Worm (Caenorhabditis elegans) whole organism, L3 larva: Measurements from ENCODE around the gene inx-10.

Experiments used
- R02D3.7 ChIP-seq: fragments of 150-350 bp; optimal IDR thresholded peaks from 2 replicates; lab custom pipeline; 2014; ENCODE audit warnings: missing biosample characterization, missing genetic modification characterization
- ZK546.5 ChIP-seq: sonication (generic microtip); optimal IDR thresholded peaks from 2 replicates; lab custom pipeline; 2017; ENCODE audit warnings: missing biosample characterization, missing genetic modification characterization
- ama-1 ChIP-seq: fragments of 150-350 bp; optimal IDR thresholded peaks from 2 replicates; lab custom pipeline; 2018
- ceh-16 ChIP-seq: sonication (generic microtip); optimal IDR thresholded peaks from 2 replicates; lab custom pipeline; 2017; ENCODE audit warnings: missing biosample characterization, missing genetic modification characterization
- ceh-28 ChIP-seq: fragments of 150-350 bp; optimal IDR thresholded peaks from 2 replicates; lab custom pipeline; 2014; ENCODE audit warnings: missing biosample characterization, missing genetic modification reagents, missing genetic modification characterization
- ceh-82 ChIP-seq: fragments of 150-350 bp; optimal IDR thresholded peaks from 2 replicates; lab custom pipeline; 2014; ENCODE audit warnings: missing biosample characterization, missing genetic modification characterization
- ceh-9 ChIP-seq: sonication (generic microtip); optimal IDR thresholded peaks from 2 replicates; lab custom pipeline; 2018; ENCODE audit warnings: missing biosample characterization, missing genetic modification characterization
- daf-12 ChIP-seq: fragments of 150-350 bp; optimal IDR thresholded peaks from 2 replicates; lab custom pipeline; 2014; ENCODE audit warnings: missing biosample characterization, missing genetic modification reagents, missing genetic modification characterization
- egl-27 ChIP-seq: sonication (generic microtip); optimal IDR thresholded peaks from 4 replicates; lab custom pipeline; 2017; ENCODE audit warnings: missing biosample characterization, missing genetic modification reagents, missing genetic modification characterization
- egl-5 ChIP-seq: fragments of 150-350 bp; optimal IDR thresholded peaks from 2 replicates; lab custom pipeline; 2017; ENCODE audit warnings: missing biosample characterization, missing genetic modification reagents, missing genetic modification characterization, inconsistent platforms
- eor-1 ChIP-seq, 2 experiments: fragments of 150-350 bp; optimal IDR thresholded peaks; 2 replicates each; lab custom pipeline; 2014 to 2018; ENCODE audit warnings: missing biosample characterization in 2 of 2, missing genetic modification characterization in 2 of 2
- fkh-10 ChIP-seq: sonication (generic microtip); optimal IDR thresholded peaks from 2 replicates; lab custom pipeline; 2017; ENCODE audit warnings: missing biosample characterization, missing genetic modification reagents, missing genetic modification characterization
- fkh-2 ChIP-seq: fragments of 150-350 bp; optimal IDR thresholded peaks from 2 replicates; lab custom pipeline; 2014; ENCODE audit warnings: missing biosample characterization, missing genetic modification reagents, missing genetic modification characterization
- fos-1 ChIP-seq: fragments of 150-350 bp; optimal IDR thresholded peaks from 2 replicates; lab custom pipeline; 2014; ENCODE audit warnings: missing biosample characterization, missing genetic modification characterization
- hmg-11 ChIP-seq: sonication (generic microtip); optimal IDR thresholded peaks from 2 replicates; lab custom pipeline; 2016; ENCODE audit warnings: missing genetic modification characterization, missing compliant biosample characterization
- jun-1 ChIP-seq: fragments of 150-350 bp; optimal IDR thresholded peaks from 2 replicates; lab custom pipeline; 2014; ENCODE audit warnings: missing biosample characterization, missing genetic modification reagents, missing genetic modification characterization
- lin-15B ChIP-seq: fragments of 150-350 bp; optimal IDR thresholded peaks from 2 replicates; lab custom pipeline; 2014; ENCODE audit warnings: missing biosample characterization, missing genetic modification characterization
- lin-39 ChIP-seq: fragments of 150-350 bp; optimal IDR thresholded peaks from 2 replicates; lab custom pipeline; 2018; ENCODE audit warnings: missing biosample characterization, missing genetic modification reagents, missing genetic modification characterization
- lsy-12 ChIP-seq: sonication (generic microtip); optimal IDR thresholded peaks from 2 replicates; lab custom pipeline; 2016; ENCODE audit warnings: mild to moderate bottlenecking, missing genetic modification characterization, missing compliant biosample characterization
- mml-1 ChIP-seq: fragments of 150-350 bp; sonication (generic microtip); optimal IDR thresholded peaks from 3 replicates; lab custom pipeline; 2014; ENCODE audit warnings: missing biosample characterization, missing genetic modification characterization
- nfya-1 ChIP-seq: sonication (generic microtip); optimal IDR thresholded peaks from 2 replicates; lab custom pipeline; 2017; ENCODE audit warnings: missing genetic modification characterization, mild to moderate bottlenecking, missing compliant biosample characterization, antibody characterized with exemption, moderate library complexity; ENCODE audit not compliant: insufficient read depth
- nhr-11 ChIP-seq: fragments of 150-350 bp; optimal IDR thresholded peaks from 2 replicates; lab custom pipeline; 2014; ENCODE audit warnings: missing biosample characterization, missing genetic modification characterization
- nhr-23 ChIP-seq: fragments of 150-350 bp; optimal IDR thresholded peaks from 2 replicates; lab custom pipeline; 2014; ENCODE audit warnings: missing biosample characterization, missing genetic modification reagents, missing genetic modification characterization
- nhr-237 ChIP-seq: fragments of 150-350 bp; optimal IDR thresholded peaks from 2 replicates; lab custom pipeline; 2014; ENCODE audit warnings: missing biosample characterization, missing genetic modification characterization
- nhr-25 ChIP-seq: sonication (generic microtip); optimal IDR thresholded peaks from 2 replicates; lab custom pipeline; 2017; ENCODE audit warnings: missing biosample characterization, missing genetic modification characterization
- nhr-28 ChIP-seq: fragments of 150-350 bp; optimal IDR thresholded peaks from 2 replicates; lab custom pipeline; 2014; ENCODE audit warnings: missing biosample characterization, missing genetic modification characterization
- nhr-67 ChIP-seq: fragments of 150-350 bp; optimal IDR thresholded peaks from 2 replicates; lab custom pipeline; 2014; ENCODE audit warnings: missing biosample characterization, missing genetic modification characterization
- nhr-76 ChIP-seq: fragments of 150-350 bp; sonication (generic microtip); optimal IDR thresholded peaks from 5 replicates; lab custom pipeline; 2014; ENCODE audit warnings: missing biosample characterization, missing genetic modification characterization
- nhr-77 ChIP-seq: fragments of 150-350 bp; optimal IDR thresholded peaks from 2 replicates; lab custom pipeline; 2014; ENCODE audit warnings: missing biosample characterization, missing genetic modification characterization
- pha-4 ChIP-seq: fragments of 150-350 bp; optimal IDR thresholded peaks from 2 replicates; lab custom pipeline; 2014; ENCODE audit warnings: missing biosample characterization, missing genetic modification reagents, missing genetic modification characterization
- pqm-1 ChIP-seq: fragments of 150-350 bp; optimal IDR thresholded peaks from 2 replicates; lab custom pipeline; 2017; ENCODE audit warnings: missing biosample characterization, missing genetic modification characterization, inconsistent platforms
- sea-2 ChIP-seq: fragments of 150-350 bp; sonication (generic microtip); optimal IDR thresholded peaks from 4 replicates; lab custom pipeline; 2014; ENCODE audit warnings: missing biosample characterization, missing genetic modification reagents, missing genetic modification characterization
- snpc-4 ChIP-seq: fragments of 150-350 bp; optimal IDR thresholded peaks from 2 replicates; lab custom pipeline; 2014; ENCODE audit warnings: missing biosample characterization, missing genetic modification characterization
- tbx-2 ChIP-seq: sonication (generic microtip); optimal IDR thresholded peaks from 2 replicates; lab custom pipeline; 2016; ENCODE audit warnings: mild to moderate bottlenecking, missing genetic modification characterization, missing compliant biosample characterization
- unc-39 ChIP-seq: sonication (generic microtip); optimal IDR thresholded peaks from 4 replicates; lab custom pipeline; 2017; ENCODE audit warnings: missing biosample characterization, missing genetic modification characterization
- unc-62 ChIP-seq: fragments of 150-350 bp; sonication (generic microtip); optimal IDR thresholded peaks from 4 replicates; lab custom pipeline; 2014; ENCODE audit warnings: missing biosample characterization, missing genetic modification reagents, missing genetic modification characterization
- zag-1 ChIP-seq: fragments of 150-350 bp; optimal IDR thresholded peaks from 2 replicates; lab custom pipeline; 2014; ENCODE audit warnings: missing biosample characterization, missing genetic modification characterization
- ztf-11 ChIP-seq: fragments of 150-350 bp; optimal IDR thresholded peaks from 2 replicates; lab custom pipeline; 2014; ENCODE audit warnings: missing biosample characterization, missing genetic modification characterization
- ztf-4 ChIP-seq: fragments of 150-350 bp; optimal IDR thresholded peaks from 2 replicates; lab custom pipeline; 2014; ENCODE audit warnings: missing biosample characterization, missing genetic modification characterization

The inx-10 gene

ce11 chrV:9225675-9226144 lies 18.4 kb upstream of the inx-10 start, which contains the start of gene F07C3.2:
Gene F07C3.2 (plus strand): TSS chrV:9226094.
- no peak for TF ChIP-seq unc-62
- TF ChIP-seq snpc-4 (tag; lab: Kevin White, UChicago), result no peak
- peak; percentile 26 for TF ChIP-seq hmg-11 (tag; lab: Kevin White, UChicago)
- TF ChIP-seq lin-39 (tag; lab: Kevin White, UChicago), result peak; percentile 62
- no peak for TF ChIP-seq R02D3.7 (tag; lab: Kevin White, UChicago)
- TF ChIP-seq fkh-10 (GFP tag; lab: Kevin White, UChicago), result peak; percentile 13
- TF ChIP-seq ceh-82 (tag; lab: Kevin White, UChicago), result no peak
- peak; percentile 41 for TF ChIP-seq nfya-1 (tag; lab: Kevin White, UChicago)

ce11 chrV:9224981-9225380 lies 17.7 kb upstream of the inx-10 start:
- TF ChIP-seq nhr-25 (tag; lab: Kevin White, UChicago) (peak; percentile 38), egl-5 (tag; lab: Kevin White, UChicago) (no peak), lin-15B (tag; lab: Kevin White, UChicago) (no peak), zag-1 (tag; lab: Kevin White, UChicago) (no peak)

- TF ChIP-seq ceh-16 (tag; lab: Kevin White, UChicago), result no peak
These were observed 17.1 kb upstream of the inx-10 start for ce11 chrV:9224377-9224776.

- TF ChIP-seq ama-1 (lab: Kevin White, UChicago), result no peak
- no peak for TF ChIP-seq pqm-1
- no peak for TF ChIP-seq snpc-4 (tag; lab: Kevin White, UChicago)
- no peak for TF ChIP-seq eor-1 (tag; optimal IDR thresholded peaks at IDR 0.05; lab: Kevin White, UChicago)
- TF ChIP-seq pha-4, result no peak
- TF ChIP-seq nhr-28 (tag; lab: Kevin White, UChicago), result no peak
- no peak for TF ChIP-seq nhr-67 (tag; lab: Kevin White, UChicago)
- TF ChIP-seq egl-27 (tag; lab: Kevin White, UChicago), result no peak
- no peak for TF ChIP-seq nhr-237 (tag; lab: Kevin White, UChicago)
- no peak for TF ChIP-seq egl-5 (tag; lab: Kevin White, UChicago)
- TF ChIP-seq ceh-28 (tag; lab: Kevin White, UChicago), result no peak
- no peak for TF ChIP-seq jun-1 (tag; lab: Kevin White, UChicago)
- TF ChIP-seq mml-1, result no peak
- TF ChIP-seq nhr-76 (tag; lab: Kevin White, UChicago), result no peak
- no peak for TF ChIP-seq ceh-82 (tag; lab: Kevin White, UChicago)
These were observed 15.5 kb upstream of the inx-10 start for ce11 chrV:9222819-9223218.

- TF ChIP-seq nhr-25 (tag; lab: Kevin White, UChicago) (peak; percentile 25), jun-1 (tag; lab: Kevin White, UChicago) (no peak)
These were observed 14.3 kb upstream of the inx-10 start, which contains the start of gene grd-6 for ce11 chrV:9221566-9221965. Gene grd-6 (plus strand): TSS chrV:9221866.

- TF ChIP-seq ceh-16 (tag; lab: Kevin White, UChicago) (no peak), nhr-28 (tag; lab: Kevin White, UChicago) (no peak), sea-2 (GFP tag; lab: Kevin White, UChicago) (no peak), mml-1 (no peak), egl-5 (tag; lab: Kevin White, UChicago) (peak; percentile 28), ZK546.5 (no peak), fkh-10 (GFP tag; lab: Kevin White, UChicago) (no peak), pha-4 (peak; percentile 77), ceh-82 (tag; lab: Kevin White, UChicago) (no peak), lin-39 (tag; lab: Kevin White, UChicago) (no peak), eor-1 (tag; optimal IDR thresholded peaks at IDR 0.05; lab: Kevin White, UChicago) (no peak), zag-1 (tag; lab: Kevin White, UChicago) (no peak), lin-15B (tag; lab: Kevin White, UChicago) (peak; percentile 75), ceh-28 (tag; lab: Kevin White, UChicago) (no peak), egl-27 (tag; lab: Kevin White, UChicago) (no peak), nfya-1 (tag; lab: Kevin White, UChicago) (peak; percentile 79), daf-12 (tag; lab: Kevin White, UChicago) (no peak), nhr-25 (tag; lab: Kevin White, UChicago) (peak; percentile 55), ztf-4 (tag; lab: Kevin White, UChicago) (no peak), pqm-1 (peak; percentile 21), nhr-67 (tag; lab: Kevin White, UChicago) (no peak), nhr-11 (tag; lab: Kevin White, UChicago) (no peak), ceh-9 (tag; lab: Kevin White, UChicago) (no peak), hmg-11 (tag; lab: Kevin White, UChicago) (peak; percentile 28), nhr-77 (tag; lab: Kevin White, UChicago) (no peak), unc-62 (no peak), jun-1 (tag; lab: Kevin White, UChicago) (no peak), nhr-237 (tag; lab: Kevin White, UChicago) (no peak), lsy-12 (tag; lab: Kevin White, UChicago) (no peak), ama-1 (lab: Kevin White, UChicago) (no peak), nhr-76 (tag; lab: Kevin White, UChicago) (no peak), nhr-23 (tag; lab: Kevin White, UChicago) (peak; percentile 51), fos-1 (tag; lab: Kevin White, UChicago) (no peak), tbx-2 (tag; lab: Kevin White, UChicago) (no peak), ztf-11 (tag; lab: Kevin White, UChicago) (no peak), fkh-2 (tag; lab: Kevin White, UChicago) (no peak), unc-39 (tag; lab: Kevin White, UChicago) (no peak)
These were observed 13.2 kb upstream of the inx-10 start for ce11 chrV:9220444-9220843.
